Worm (Caenorhabditis elegans) whole organism, mixed stage, embryonic: ENCODE data around the gene T11F9.10.

ENCODE experiments used
- bed-3 ChIP-seq: fragments of 200-800 bp; sonication (Bioruptor generic); optimal IDR thresholded peaks from 3 replicates; lab custom pipeline; 2018; ENCODE audit warnings: mild to moderate bottlenecking, missing genetic modification characterization, moderate library complexity, missing compliant biosample characterization
- blmp-1 ChIP-seq: fragments of 150-350 bp; optimal IDR thresholded peaks from 2 replicates; lab custom pipeline; 2014; ENCODE audit warnings: missing biosample characterization, missing genetic modification characterization
- ceh-39 ChIP-seq: fragments of 150-350 bp; optimal IDR thresholded peaks from 2 replicates; lab custom pipeline; 2014; ENCODE audit warnings: missing biosample characterization, missing genetic modification characterization
- ceh-43 ChIP-seq: fragments of 200-800 bp; sonication (Bioruptor generic); optimal IDR thresholded peaks from 2 replicates; lab custom pipeline; 2018; ENCODE audit warnings: mild to moderate bottlenecking, missing genetic modification characterization, moderate library complexity, missing compliant biosample characterization
- ceh-83 ChIP-seq: fragments of 200-800 bp; sonication (Bioruptor generic); optimal IDR thresholded peaks from 2 replicates; lab custom pipeline; 2018; ENCODE audit warnings: mild to moderate bottlenecking, missing genetic modification characterization, missing compliant biosample characterization
- ces-1 ChIP-seq: fragments of 150-350 bp; optimal IDR thresholded peaks from 2 replicates; lab custom pipeline; 2014; ENCODE audit warnings: missing biosample characterization, missing genetic modification reagents, missing genetic modification characterization
- cnd-1 ChIP-seq: fragments of 200-800 bp; sonication (Bioruptor generic); optimal IDR thresholded peaks from 2 replicates; lab custom pipeline; 2018; ENCODE audit warnings: mild to moderate bottlenecking, missing genetic modification characterization, missing compliant biosample characterization
- drap-1 ChIP-seq: fragments of 200-800 bp; sonication (Bioruptor generic); optimal IDR thresholded peaks from 3 replicates; lab custom pipeline; 2018; ENCODE audit warnings: mild to moderate bottlenecking, missing genetic modification characterization, missing compliant biosample characterization
- elt-1 ChIP-seq: sonication (generic microtip); optimal IDR thresholded peaks from 2 replicates; lab custom pipeline; 2017; ENCODE audit warnings: missing genetic modification characterization, mild to moderate bottlenecking, missing compliant biosample characterization, antibody characterized with exemption, moderate library complexity, borderline replicate concordance; ENCODE audit not compliant: insufficient read depth
- elt-3 ChIP-seq: fragments of 150-350 bp; optimal IDR thresholded peaks from 2 replicates; lab custom pipeline; 2014; ENCODE audit warnings: missing biosample characterization, missing genetic modification characterization
- flh-1 ChIP-seq: fragments of 200-800 bp; sonication (Bioruptor generic); optimal IDR thresholded peaks from 2 replicates; lab custom pipeline; 2018; ENCODE audit warnings: mild to moderate bottlenecking, missing genetic modification characterization, moderate library complexity, missing compliant biosample characterization
- ham-2 ChIP-seq: fragments of 200-800 bp; sonication (Bioruptor generic); optimal IDR thresholded peaks from 2 replicates; lab custom pipeline; 2018; ENCODE audit warnings: mild to moderate bottlenecking, missing genetic modification characterization, missing compliant biosample characterization
- hlh-1 ChIP-seq: fragments of 150-350 bp; optimal IDR thresholded peaks from 2 replicates; lab custom pipeline; 2014; ENCODE audit warnings: missing biosample characterization, missing genetic modification reagents, missing genetic modification characterization
- lin-13 ChIP-seq: fragments of 150-350 bp; optimal IDR thresholded peaks from 2 replicates; lab custom pipeline; 2014; ENCODE audit warnings: missing biosample characterization, missing genetic modification characterization
- lin-32 ChIP-seq: fragments of 200-800 bp; sonication (Bioruptor generic); optimal IDR thresholded peaks from 2 replicates; lab custom pipeline; 2018; ENCODE audit warnings: mild to moderate bottlenecking, missing genetic modification characterization, missing compliant biosample characterization
- lsy-2 ChIP-seq: fragments of 150-350 bp; optimal IDR thresholded peaks from 2 replicates; lab custom pipeline; 2014; ENCODE audit warnings: missing biosample characterization, missing genetic modification characterization
- mab-5 ChIP-seq: fragments of 150-350 bp; optimal IDR thresholded peaks from 2 replicates; lab custom pipeline; 2014; ENCODE audit warnings: missing biosample characterization, missing genetic modification characterization
- mep-1 ChIP-seq: fragments of 150-350 bp; optimal IDR thresholded peaks from 2 replicates; lab custom pipeline; 2017; ENCODE audit warnings: missing biosample characterization, missing genetic modification reagents, missing genetic modification characterization, inconsistent platforms
- mls-2 ChIP-seq: sonication (generic microtip); optimal IDR thresholded peaks from 2 replicates; lab custom pipeline; 2016; ENCODE audit warnings: mild to moderate bottlenecking, missing genetic modification characterization, moderate library complexity, missing compliant biosample characterization
- nhr-12 ChIP-seq: fragments of 150-350 bp; optimal IDR thresholded peaks from 2 replicates; lab custom pipeline; 2014; ENCODE audit warnings: missing biosample characterization, missing genetic modification characterization
- nhr-237 ChIP-seq: fragments of 150-350 bp; optimal IDR thresholded peaks from 2 replicates; lab custom pipeline; 2014; ENCODE audit warnings: missing biosample characterization, missing genetic modification characterization
- nhr-28 ChIP-seq: fragments of 150-350 bp; optimal IDR thresholded peaks from 2 replicates; lab custom pipeline; 2014; ENCODE audit warnings: missing biosample characterization, missing genetic modification characterization
- nhr-76 ChIP-seq: sonication (generic microtip); optimal IDR thresholded peaks from 2 replicates; lab custom pipeline; 2017; ENCODE audit warnings: missing biosample characterization, missing genetic modification characterization
- pha-4 ChIP-seq: fragments of 150-350 bp; optimal IDR thresholded peaks from 2 replicates; lab custom pipeline; 2018; ENCODE audit warnings: missing biosample characterization, missing genetic modification reagents, missing genetic modification characterization
- sem-2 ChIP-seq: fragments of 200-800 bp; sonication (Bioruptor generic); optimal IDR thresholded peaks from 2 replicates; lab custom pipeline; 2018; ENCODE audit warnings: mild to moderate bottlenecking, missing genetic modification characterization, missing compliant biosample characterization
- snpc-4 ChIP-seq: fragments of 150-350 bp; optimal IDR thresholded peaks from 2 replicates; lab custom pipeline; 2014; ENCODE audit warnings: missing biosample characterization, missing genetic modification characterization
- sptf-1 ChIP-seq: sonication (generic microtip); optimal IDR thresholded peaks from 2 replicates; lab custom pipeline; 2017; ENCODE audit warnings: mild to moderate bottlenecking, missing genetic modification characterization, moderate library complexity, missing compliant biosample characterization
- unc-120 ChIP-seq: sonication (generic microtip); optimal IDR thresholded peaks from 2 replicates; lab custom pipeline; 2017; ENCODE audit warnings: missing genetic modification characterization, missing compliant biosample characterization; ENCODE audit not compliant: poor library complexity, severe bottlenecking
- unc-39 ChIP-seq: fragments of 150-350 bp; optimal IDR thresholded peaks from 2 replicates; lab custom pipeline; 2014; ENCODE audit warnings: missing biosample characterization, missing genetic modification characterization
- unc-62 ChIP-seq: fragments of 150-350 bp; optimal IDR thresholded peaks from 2 replicates; lab custom pipeline; 2014; ENCODE audit warnings: missing biosample characterization, missing genetic modification reagents, missing genetic modification characterization
- zip-8 ChIP-seq: fragments of 150-350 bp; optimal IDR thresholded peaks from 2 replicates; lab custom pipeline; 2014; ENCODE audit warnings: missing biosample characterization, missing genetic modification characterization
- ztf-11 ChIP-seq: fragments of 150-350 bp; optimal IDR thresholded peaks from 2 replicates; lab custom pipeline; 2014; ENCODE audit warnings: missing biosample characterization, missing genetic modification characterization

T11F9.10 gene

DNA sequence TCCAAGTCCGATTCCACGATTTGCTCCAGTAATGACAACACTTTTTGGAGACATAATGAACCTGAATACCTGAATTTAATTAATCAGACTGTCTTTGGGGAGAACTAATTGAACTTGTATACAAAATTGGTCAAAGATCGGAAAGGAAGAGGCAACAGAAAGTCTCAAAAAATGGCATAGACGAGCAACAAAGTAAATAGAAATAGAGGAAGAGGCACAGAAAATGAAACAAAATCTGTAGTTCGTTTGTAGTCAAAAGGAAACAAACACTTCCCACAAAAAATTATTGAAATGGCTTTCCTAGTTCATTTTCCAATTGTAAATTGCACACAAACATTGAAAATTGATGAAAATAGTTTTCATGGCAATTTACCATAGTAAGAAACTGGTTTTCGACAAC is 27.9 kb downstream of the T11F9.10 start, which contains the start of gene C55A6.6:
C55A6.6 (minus strand) TSS at position 61 of the 400 bp plus-strand sequence.
- no peak for TF ChIP-seq ham-2 (GFP tag; lab: Kevin White, UChicago)
- TF ChIP-seq lin-32 (GFP tag; lab: Kevin White, UChicago) = no peak
- TF ChIP-seq drap-1 (GFP tag; lab: Kevin White, UChicago) = no peak
- TF ChIP-seq elt-1 = no peak
- no peak for TF ChIP-seq snpc-4
- no peak for TF ChIP-seq ceh-39 (tag; lab: Kevin White, UChicago)
- TF ChIP-seq cnd-1 (tag; lab: Kevin White, UChicago) = no peak
- TF ChIP-seq mep-1 (tag; lab: Kevin White, UChicago) = no peak
- TF ChIP-seq zip-8 = no peak
- TF ChIP-seq sem-2 (GFP tag; lab: Kevin White, UChicago) = no peak
- TF ChIP-seq bed-3 (GFP tag; lab: Kevin White, UChicago) = no peak
- TF ChIP-seq hlh-1 (tag; lab: Kevin White, UChicago) = no peak
- TF ChIP-seq nhr-237 (tag; lab: Kevin White, UChicago) = no peak
- no peak for TF ChIP-seq mls-2 (tag; lab: Kevin White, UChicago)

DNA sequence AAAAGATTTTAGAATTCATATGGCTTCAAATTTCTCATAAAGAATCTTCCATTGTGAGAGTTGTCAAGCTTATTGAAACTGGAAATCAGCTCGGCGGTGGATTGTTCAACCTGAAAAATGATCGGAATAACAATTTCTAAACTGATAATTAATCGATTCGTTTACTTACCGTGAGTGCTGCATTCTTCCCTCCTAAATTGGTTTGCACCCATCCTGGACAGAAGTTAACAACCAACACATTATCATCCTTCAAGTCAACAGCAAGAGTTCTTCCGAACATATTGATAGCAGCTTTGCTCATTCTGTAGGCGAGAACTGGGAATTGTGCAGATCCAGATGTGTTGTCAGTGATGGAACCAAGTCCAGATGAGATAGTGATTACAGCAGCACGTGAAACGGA is 28.4 kb downstream of the T11F9.10 start:
- TF ChIP-seq ceh-83 (GFP tag; lab: Kevin White, UChicago) = no peak
- TF ChIP-seq hlh-1 (tag; lab: Kevin White, UChicago) = no peak
- TF ChIP-seq flh-1 (GFP tag; lab: Kevin White, UChicago) = no peak
- TF ChIP-seq, all 35 proteins: peak for 0

DNA sequence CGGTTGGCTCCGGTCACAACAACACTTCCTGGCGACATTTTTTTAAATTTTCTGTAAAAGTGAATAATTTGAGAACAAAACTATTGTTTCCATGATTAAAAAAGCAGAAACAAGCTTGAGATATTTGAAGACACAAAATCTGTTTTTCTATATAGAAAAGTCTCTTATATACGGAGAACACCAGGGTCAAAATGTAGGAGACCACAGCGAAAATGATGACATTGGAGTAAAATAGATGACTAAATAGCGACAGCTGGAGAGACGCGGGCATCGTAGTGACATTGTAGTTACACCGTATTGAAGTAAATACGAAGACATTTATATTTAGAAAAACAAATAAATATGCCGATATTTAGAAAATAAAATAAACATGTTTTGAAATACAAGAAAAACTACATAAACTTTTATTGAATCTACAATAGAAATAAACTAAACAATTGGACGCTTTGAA is 29.4 kb downstream of the T11F9.10 start, which contains the start of gene sdz-8:
sdz-8 (minus strand) TSS at position 51 of the 451 bp plus-strand sequence.
- no peak for TF ChIP-seq nhr-76
- no peak for TF ChIP-seq cnd-1 (tag; lab: Kevin White, UChicago)
- no peak for TF ChIP-seq nhr-28 (tag; lab: Kevin White, UChicago)
- TF ChIP-seq elt-3 (tag; lab: Kevin White, UChicago) = no peak
- no peak for TF ChIP-seq pha-4 (tag; lab: Kevin White, UChicago)
- no peak for TF ChIP-seq ceh-43 (GFP tag; lab: Kevin White, UChicago)
- TF ChIP-seq sptf-1 (tag; lab: Kevin White, UChicago) = no peak
- no peak for TF ChIP-seq mab-5 (tag; lab: Kevin White, UChicago)
- TF ChIP-seq ces-1 (GFP tag; lab: Kevin White, UChicago) = no peak
- TF ChIP-seq ztf-11 (tag; lab: Kevin White, UChicago) = no peak
- TF ChIP-seq blmp-1 (tag; lab: Kevin White, UChicago) = no peak
- no peak for TF ChIP-seq sem-2 (GFP tag; lab: Kevin White, UChicago)
- TF ChIP-seq ceh-83 (GFP tag; lab: Kevin White, UChicago) = no peak
- TF ChIP-seq lin-32 (GFP tag; lab: Kevin White, UChicago) = no peak
- TF ChIP-seq ham-2 (GFP tag; lab: Kevin White, UChicago) = no peak
- no peak for TF ChIP-seq unc-39 (tag; lab: Kevin White, UChicago)
- TF ChIP-seq drap-1 (GFP tag; lab: Kevin White, UChicago) = no peak
- TF ChIP-seq lsy-2 (tag; lab: Kevin White, UChicago) = no peak
- TF ChIP-seq zip-8 = no peak
- TF ChIP-seq, all 35 proteins: peak for 0

DNA sequence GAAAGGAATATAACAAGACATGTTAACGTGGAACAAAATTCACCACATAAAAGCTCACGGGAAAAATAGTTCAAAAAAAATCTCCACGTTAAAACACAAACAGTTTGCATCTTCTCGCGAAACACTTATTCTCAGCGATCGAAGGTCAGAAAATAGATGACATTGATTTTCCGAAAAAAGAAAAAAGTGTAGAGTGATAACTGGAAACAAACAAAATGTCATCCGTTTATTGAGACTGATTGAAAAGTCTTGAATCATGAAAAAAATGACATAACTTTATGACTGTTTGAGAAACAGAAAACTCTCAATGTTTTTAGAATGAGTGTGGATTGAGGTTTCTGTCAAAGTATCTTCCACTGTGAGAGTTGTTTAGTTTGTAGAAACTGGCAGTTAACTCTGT is 31.0 kb downstream of the T11F9.10 start, which contains the start of gene C55A6.4:
C55A6.4 (minus strand) TSS at position 101 of the 400 bp plus-strand sequence.
- TF ChIP-seq ces-1 (GFP tag; lab: Kevin White, UChicago) (no peak), lin-13 (no peak), nhr-76 (no peak), unc-62 (GFP tag; lab: Kevin White, UChicago) (no peak), nhr-28 (tag; lab: Kevin White, UChicago) (no peak), unc-120 (tag; lab: Kevin White, UChicago) (no peak), nhr-12 (tag; lab: Kevin White, UChicago) (no peak), unc-39 (tag; lab: Kevin White, UChicago) (no peak)

DNA sequence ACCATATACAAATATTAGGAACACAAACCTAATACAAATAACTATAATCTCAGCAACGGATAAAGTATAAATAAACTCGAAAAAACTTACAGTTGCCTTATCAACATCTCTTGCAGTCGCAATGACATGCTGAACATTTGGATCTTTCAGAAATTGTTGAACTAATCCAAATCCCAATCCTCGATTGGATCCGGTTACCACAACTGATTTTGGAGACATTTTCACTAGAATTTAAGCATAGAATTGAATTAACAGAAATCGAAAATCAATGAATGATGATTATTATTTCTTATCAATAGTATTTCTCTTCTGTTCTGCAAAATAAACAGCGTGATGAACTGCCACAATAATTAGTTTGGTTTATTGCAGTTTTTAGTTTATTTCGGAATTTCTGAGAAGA is 33.4 kb downstream of the T11F9.10 start, which contains the start of the genes C55A6.11 and C55A6.7:
C55A6.11 (plus strand) TSS at position 301 of the 400 bp plus-strand sequence.
C55A6.7 (minus strand) TSS at position 316 of the 400 bp plus-strand sequence.
- TF ChIP-seq elt-3 (tag; lab: Kevin White, UChicago) = no peak
